Worm (Caenorhabditis elegans) whole organism, L2 larva: ENCODE results near the gene F11C7.2.

Experiments used
- C34F6.9 ChIP-seq: fragments of 150-350 bp; optimal IDR thresholded peaks from 2 replicates; lab custom pipeline; 2014; ENCODE audit warnings: missing biosample characterization, missing genetic modification characterization
- F13H6.1 ChIP-seq: sonication (generic microtip); optimal IDR thresholded peaks from 2 replicates; lab custom pipeline; 2016; ENCODE audit warnings: missing genetic modification characterization, missing compliant biosample characterization
- R02D3.7 ChIP-seq: fragments of 150-350 bp; optimal IDR thresholded peaks from 2 replicates; lab custom pipeline; 2014; ENCODE audit warnings: missing biosample characterization, missing genetic modification characterization
- Y55F3AM.14 ChIP-seq: fragments of 200-800 bp; sonication (Bioruptor generic); optimal IDR thresholded peaks from 2 replicates; lab custom pipeline; 2018; ENCODE audit warnings: mild to moderate bottlenecking, missing genetic modification characterization, missing compliant biosample characterization
- ZK546.5 ChIP-seq: sonication (generic microtip); optimal IDR thresholded peaks from 2 replicates; lab custom pipeline; 2017; ENCODE audit warnings: missing biosample characterization, missing genetic modification characterization
- alr-1 ChIP-seq: fragments of 150-350 bp; optimal IDR thresholded peaks from 2 replicates; lab custom pipeline; 2014; ENCODE audit warnings: missing biosample characterization, missing genetic modification characterization
- aly-2 ChIP-seq: fragments of 150-350 bp; optimal IDR thresholded peaks from 2 replicates; lab custom pipeline; 2014; ENCODE audit warnings: missing biosample characterization, missing genetic modification characterization
- ama-1 ChIP-seq: fragments of 150-350 bp; optimal IDR thresholded peaks from 2 replicates; lab custom pipeline; 2018; ENCODE audit warnings: inconsistent platforms
- blmp-1 ChIP-seq: sonication (generic microtip); optimal IDR thresholded peaks from 2 replicates; lab custom pipeline; 2017; ENCODE audit warnings: missing genetic modification characterization, mild to moderate bottlenecking, missing compliant biosample characterization, antibody characterized with exemption, moderate library complexity; ENCODE audit not compliant: insufficient read depth
- ceh-16 ChIP-seq: fragments of 150-350 bp; optimal IDR thresholded peaks from 2 replicates; lab custom pipeline; 2014; ENCODE audit warnings: missing biosample characterization, missing genetic modification characterization
- ceh-82 ChIP-seq: fragments of 150-350 bp; optimal IDR thresholded peaks from 2 replicates; lab custom pipeline; 2014; ENCODE audit warnings: missing biosample characterization, missing genetic modification characterization
- crh-2 ChIP-seq: sonication (generic microtip); optimal IDR thresholded peaks from 2 replicates; lab custom pipeline; 2017; ENCODE audit warnings: missing biosample characterization, missing genetic modification characterization
- dmd-4 ChIP-seq: sonication (generic microtip); optimal IDR thresholded peaks from 2 replicates; lab custom pipeline; 2017; ENCODE audit warnings: missing biosample characterization, missing genetic modification characterization
- egl-27 ChIP-seq: sonication (generic microtip); optimal IDR thresholded peaks from 3 replicates; lab custom pipeline; 2017; ENCODE audit warnings: missing biosample characterization, missing genetic modification reagents, missing genetic modification characterization
- elt-1 ChIP-seq: fragments of 150-350 bp; optimal IDR thresholded peaks from 2 replicates; lab custom pipeline; 2014; ENCODE audit warnings: missing biosample characterization, missing genetic modification characterization
- elt-3 ChIP-seq: sonication (generic microtip); optimal IDR thresholded peaks from 2 replicates; lab custom pipeline; 2017; ENCODE audit warnings: missing biosample characterization, missing genetic modification characterization
- fos-1 ChIP-seq: fragments of 150-350 bp; optimal IDR thresholded peaks from 2 replicates; lab custom pipeline; 2014; ENCODE audit warnings: missing biosample characterization, missing genetic modification characterization
- gmeb-1 ChIP-seq: fragments of 150-350 bp; optimal IDR thresholded peaks from 2 replicates; lab custom pipeline; 2014; ENCODE audit warnings: missing biosample characterization, missing genetic modification characterization
- lin-11 ChIP-seq: fragments of 150-350 bp; sonication (generic microtip); optimal IDR thresholded peaks from 2 replicates; lab custom pipeline; 2014; ENCODE audit warnings: missing biosample characterization, missing genetic modification characterization, inconsistent platforms, mixed read lengths
- lin-13 ChIP-seq: fragments of 150-350 bp; optimal IDR thresholded peaks from 2 replicates; lab custom pipeline; 2014; ENCODE audit warnings: missing biosample characterization, missing genetic modification reagents, missing genetic modification characterization
- lin-39 ChIP-seq: fragments of 150-350 bp; optimal IDR thresholded peaks from 2 replicates; lab custom pipeline; 2014; ENCODE audit warnings: missing biosample characterization, missing genetic modification reagents, missing genetic modification characterization
- lsy-2 ChIP-seq, 2 experiments: fragments of 150-350 bp in 1 of 2; sonication (generic microtip) in 1 of 2; optimal IDR thresholded peaks; 2 replicates each; lab custom pipeline; 2014 to 2017; ENCODE audit warnings: missing biosample characterization in 2 of 2, missing genetic modification characterization in 2 of 2
- mab-5 ChIP-seq: fragments of 150-350 bp; optimal IDR thresholded peaks from 2 replicates; lab custom pipeline; 2014; ENCODE audit warnings: missing biosample characterization, missing genetic modification characterization
- mbf-1 ChIP-seq: sonication (generic microtip); optimal IDR thresholded peaks from 2 replicates; lab custom pipeline; 2017; ENCODE audit warnings: missing biosample characterization, missing genetic modification characterization
- mdl-1 ChIP-seq, 2 experiments: fragments of 150-350 bp in 1 of 2; sonication (generic microtip) in 1 of 2; optimal IDR thresholded peaks; 2 replicates each; lab custom pipeline; 2017; ENCODE audit warnings: missing biosample characterization in 2 of 2, missing genetic modification characterization in 2 of 2
- nhr-10 ChIP-seq: sonication (generic microtip); optimal IDR thresholded peaks from 2 replicates; lab custom pipeline; 2017; ENCODE audit warnings: missing biosample characterization, missing genetic modification characterization
- nhr-11 ChIP-seq: fragments of 150-350 bp; optimal IDR thresholded peaks from 2 replicates; lab custom pipeline; 2014; ENCODE audit warnings: missing biosample characterization, missing genetic modification characterization
- nhr-12 ChIP-seq: fragments of 150-350 bp; optimal IDR thresholded peaks from 2 replicates; lab custom pipeline; 2014; ENCODE audit warnings: missing biosample characterization, missing genetic modification characterization
- nhr-21 ChIP-seq: fragments of 150-350 bp; optimal IDR thresholded peaks from 2 replicates; lab custom pipeline; 2014; ENCODE audit warnings: missing biosample characterization, missing genetic modification characterization
- nhr-23 ChIP-seq: fragments of 150-350 bp; optimal IDR thresholded peaks from 2 replicates; lab custom pipeline; 2014; ENCODE audit warnings: missing biosample characterization, missing genetic modification reagents, missing genetic modification characterization
- nhr-237 ChIP-seq: fragments of 150-350 bp; optimal IDR thresholded peaks from 2 replicates; lab custom pipeline; 2014; ENCODE audit warnings: missing biosample characterization, missing genetic modification characterization
- nhr-25 ChIP-seq: fragments of 150-350 bp; sonication (generic microtip); optimal IDR thresholded peaks from 3 replicates; lab custom pipeline; 2014; ENCODE audit warnings: missing biosample characterization, missing genetic modification characterization
- nhr-6 ChIP-seq: fragments of 150-350 bp; optimal IDR thresholded peaks from 2 replicates; lab custom pipeline; 2014; ENCODE audit warnings: missing biosample characterization, missing genetic modification characterization
- nhr-77 ChIP-seq: fragments of 150-350 bp; optimal IDR thresholded peaks from 2 replicates; lab custom pipeline; 2014; ENCODE audit warnings: missing biosample characterization, missing genetic modification characterization
- peb-1 ChIP-seq: fragments of 150-350 bp; optimal IDR thresholded peaks from 2 replicates; lab custom pipeline; 2014; ENCODE audit warnings: missing biosample characterization, missing genetic modification characterization
- sem-4 ChIP-seq: fragments of 150-350 bp; optimal IDR thresholded peaks from 2 replicates; lab custom pipeline; 2014; ENCODE audit warnings: missing biosample characterization, missing genetic modification reagents, missing genetic modification characterization
- skn-1 ChIP-seq: sonication (generic microtip); optimal IDR thresholded peaks from 2 replicates; lab custom pipeline; 2017; ENCODE audit warnings: missing biosample characterization, missing genetic modification characterization
- sma-3 ChIP-seq: sonication (generic microtip); optimal IDR thresholded peaks from 2 replicates; lab custom pipeline; 2016; ENCODE audit warnings: missing genetic modification reagents, missing genetic modification characterization, missing compliant biosample characterization
- sma-9 ChIP-seq, 2 experiments: fragments of 150-350 bp in 1 of 2; sonication (generic microtip) in 1 of 2; optimal IDR thresholded peaks; 2 replicates each; lab custom pipeline; 2014 to 2016; ENCODE audit warnings: missing genetic modification characterization in 2 of 2, mild to moderate bottlenecking in 1 of 2, missing biosample characterization in 1 of 2, missing compliant biosample characterization in 1 of 2, missing genetic modification reagents in 1 of 2, moderate library complexity in 1 of 2
- snpc-4 ChIP-seq: fragments of 150-350 bp; optimal IDR thresholded peaks from 2 replicates; lab custom pipeline; 2014; ENCODE audit warnings: missing biosample characterization, missing genetic modification characterization
- unc-39 ChIP-seq: fragments of 150-350 bp; optimal IDR thresholded peaks from 2 replicates; lab custom pipeline; 2014; ENCODE audit warnings: missing biosample characterization, missing genetic modification characterization
- unc-55 ChIP-seq: fragments of 150-350 bp; sonication (generic microtip); optimal IDR thresholded peaks from 3 replicates; lab custom pipeline; 2014; ENCODE audit warnings: missing biosample characterization, missing genetic modification reagents, missing genetic modification characterization
- unc-62 ChIP-seq: fragments of 150-350 bp; optimal IDR thresholded peaks from 2 replicates; lab custom pipeline; 2014; ENCODE audit warnings: missing biosample characterization, missing genetic modification reagents, missing genetic modification characterization
- zag-1 ChIP-seq: fragments of 150-350 bp; optimal IDR thresholded peaks from 2 replicates; lab custom pipeline; 2014; ENCODE audit warnings: missing biosample characterization, missing genetic modification characterization
- ztf-1 ChIP-seq: fragments of 200-800 bp; sonication (Bioruptor generic); conservative IDR thresholded peaks from 2 replicates; pipeline ENCODE4 v1.3.6; 2022; ENCODE audit warnings: missing genetic modification characterization, missing compliant biosample characterization
- ztf-11 ChIP-seq: sonication (generic microtip); optimal IDR thresholded peaks from 2 replicates; lab custom pipeline; 2017; ENCODE audit warnings: missing biosample characterization, missing genetic modification characterization
- ztf-4 ChIP-seq: fragments of 150-350 bp; optimal IDR thresholded peaks from 2 replicates; lab custom pipeline; 2014; ENCODE audit warnings: missing biosample characterization, missing genetic modification characterization

The F11C7.2 gene

DNA sequence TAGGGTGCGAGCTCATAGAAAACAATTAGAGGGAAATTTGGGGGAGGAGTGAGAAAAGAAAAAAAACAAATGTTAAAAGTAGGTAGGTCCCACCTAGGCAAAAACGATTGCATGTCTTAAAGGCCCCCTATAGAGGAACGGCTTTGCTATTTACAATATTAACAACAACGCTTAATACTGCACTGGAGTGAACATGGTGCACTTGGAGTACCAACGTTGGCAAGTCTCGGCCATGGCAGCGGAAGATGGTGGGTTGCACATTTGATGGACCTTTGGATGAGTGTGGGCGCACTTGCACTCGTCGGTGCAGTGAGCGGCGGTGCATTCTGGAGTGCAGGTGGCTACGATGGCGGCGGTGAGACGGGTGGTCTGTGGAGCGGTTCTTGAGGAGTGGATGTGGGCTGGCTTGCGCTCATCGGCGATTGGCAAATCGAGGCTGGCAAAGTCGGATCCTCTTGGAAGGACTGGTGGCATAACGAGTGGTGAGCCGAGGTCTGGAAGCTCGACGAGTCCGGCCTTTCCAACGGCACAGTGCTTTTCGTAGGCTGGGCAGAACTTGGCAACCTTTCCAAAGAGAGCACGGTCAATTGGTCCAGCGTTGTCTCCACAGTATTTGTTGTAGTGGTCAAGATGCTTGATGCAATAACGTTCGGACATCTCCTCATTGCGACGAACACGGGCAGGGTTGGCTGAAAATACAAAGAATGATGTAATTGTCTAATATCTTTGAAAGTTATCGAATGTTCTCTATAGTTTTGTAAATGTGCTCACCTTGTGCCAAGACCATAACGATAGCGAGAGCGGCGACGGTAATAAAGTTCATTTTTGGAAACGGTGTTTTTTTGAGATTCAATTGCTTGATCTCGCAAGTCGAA lies 24.2 kb downstream of the F11C7.2 start:
- no peak for TF ChIP-seq nhr-12 (tag; lab: Kevin White, UChicago)
- no peak for TF ChIP-seq nhr-10
- TF ChIP-seq ceh-16 (tag; lab: Kevin White, UChicago), result no peak
- TF ChIP-seq ztf-1 (GFP tag; lab: Robert Waterston, UW), result no peak
- no peak for TF ChIP-seq unc-39
- no peak for TF ChIP-seq gmeb-1 (tag; lab: Kevin White, UChicago)
- TF ChIP-seq ztf-4, result no peak
- TF ChIP-seq egl-27 (tag; lab: Kevin White, UChicago), result no peak
- no peak for TF ChIP-seq nhr-77
- TF ChIP-seq F13H6.1, result no peak
- TF ChIP-seq nhr-237 (tag; lab: Kevin White, UChicago), result no peak
- no peak for TF ChIP-seq sem-4 (tag; lab: Kevin White, UChicago)
- no peak for TF ChIP-seq C34F6.9 (tag; lab: Kevin White, UChicago)
- peak; percentile 27 for TF ChIP-seq Y55F3AM.14 (GFP tag; lab: Kevin White, UChicago)
- peak in 1 of 2 experiments; percentile 1 for TF ChIP-seq lsy-2 (tag; optimal IDR thresholded peaks at IDR 0.05; lab: Kevin White, UChicago)
- TF ChIP-seq sma-3 (GFP tag; lab: Kevin White, UChicago), result no peak
- no peak for TF ChIP-seq elt-1 (tag; lab: Kevin White, UChicago)
- peak; percentile 97 for TF ChIP-seq ama-1 (lab: Kevin White, UChicago)
- no peak for TF ChIP-seq R02D3.7 (tag; lab: Kevin White, UChicago)
- no peak for TF ChIP-seq ceh-82 (tag; lab: Kevin White, UChicago)
- TF ChIP-seq alr-1 (tag; lab: Kevin White, UChicago), result no peak
- TF ChIP-seq lin-11 (tag; lab: Kevin White, UChicago), result no peak
- TF ChIP-seq nhr-25 (tag; lab: Kevin White, UChicago), result no peak
- no peak for TF ChIP-seq snpc-4 (tag; lab: Kevin White, UChicago)
- peak; percentile 84 for TF ChIP-seq nhr-21 (tag; lab: Kevin White, UChicago)
- TF ChIP-seq ZK546.5 (tag; lab: Kevin White, UChicago), result no peak
- no peak for TF ChIP-seq nhr-11
- no peak for TF ChIP-seq mbf-1 (tag; lab: Kevin White, UChicago)
- no peak for TF ChIP-seq ztf-11 (tag; lab: Kevin White, UChicago)
- TF ChIP-seq unc-55 (GFP tag; lab: Kevin White, UChicago), result no peak
- no peak for TF ChIP-seq mdl-1 (tag; optimal IDR thresholded peaks at IDR 0.05; lab: Kevin White, UChicago)
- no peak for TF ChIP-seq aly-2
- no peak for TF ChIP-seq elt-3 (tag; lab: Kevin White, UChicago)
- TF ChIP-seq blmp-1 (tag; lab: Kevin White, UChicago), result peak; percentile 46
- no peak for TF ChIP-seq lin-39 (tag; lab: Kevin White, UChicago)
- TF ChIP-seq sma-9 (GFP tag; optimal IDR thresholded peaks at IDR 0.05; lab: Kevin White, UChicago), result peak; percentile 54
- TF ChIP-seq sma-9 (tag; optimal IDR thresholded peaks at IDR 0.05; lab: Kevin White, UChicago), result no peak
- TF ChIP-seq dmd-4 (tag; lab: Kevin White, UChicago), result no peak
- no peak for TF ChIP-seq nhr-23 (tag; lab: Kevin White, UChicago)
- TF ChIP-seq zag-1 (tag; lab: Kevin White, UChicago), result no peak
- TF ChIP-seq fos-1 (tag; lab: Kevin White, UChicago), result no peak
- TF ChIP-seq unc-62 (GFP tag; lab: Kevin White, UChicago), result no peak
- no peak for TF ChIP-seq crh-2 (tag; lab: Kevin White, UChicago)
- TF ChIP-seq mab-5 (tag; lab: Kevin White, UChicago), result no peak
- TF ChIP-seq nhr-6 (tag; lab: Kevin White, UChicago), result peak; percentile 14
- TF ChIP-seq lin-13 (GFP tag; lab: Kevin White, UChicago), result no peak
- no peak for TF ChIP-seq peb-1 (tag; lab: Kevin White, UChicago)
- no peak for TF ChIP-seq skn-1 (tag; lab: Kevin White, UChicago)
